Worm (Caenorhabditis elegans): ENCODE results near the gene lgc-36.

The lgc-36 gene

DNA sequence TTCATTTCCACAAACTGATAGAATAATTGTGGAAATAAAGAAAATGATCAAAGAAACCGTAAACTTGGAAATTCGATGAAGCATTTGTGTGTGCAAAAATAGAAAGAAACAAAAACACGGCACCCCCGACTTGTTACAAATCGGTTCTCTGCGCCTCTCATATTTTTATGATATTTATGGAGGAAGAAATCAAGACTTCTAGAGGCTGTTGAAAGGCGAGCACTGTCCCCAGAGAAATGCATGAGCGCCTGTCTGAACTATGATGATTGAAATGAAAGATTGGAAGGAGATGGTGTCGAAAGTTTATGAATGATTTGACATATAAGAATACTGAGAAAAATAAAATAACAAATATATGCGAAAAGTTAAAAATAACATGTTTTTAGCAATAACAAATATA is at the start of gene lgc-36:
Gene lgc-36 (minus strand): TSS at position 101 of the 400 bp plus-strand sequence.
- no peak for TF ChIP-seq scrt-1 (GFP tag; IDR thresholded peaks at IDR 0.05)
- TF ChIP-seq pes-1 (GFP tag; IDR thresholded peaks at IDR 0.05) = no peak
- no peak for TF ChIP-seq hmg-4 (GFP tag; optimal IDR thresholded peaks at IDR 0.05)
- TF ChIP-seq ama-1 (optimal IDR thresholded peaks at IDR 0.05) = no peak
- no peak for TF ChIP-seq ceh-36 (tag; optimal IDR thresholded peaks at IDR 0.05)
- TF ChIP-seq sea-1 (GFP tag; conservative IDR thresholded peaks at IDR 0.05) = no peak

DNA sequence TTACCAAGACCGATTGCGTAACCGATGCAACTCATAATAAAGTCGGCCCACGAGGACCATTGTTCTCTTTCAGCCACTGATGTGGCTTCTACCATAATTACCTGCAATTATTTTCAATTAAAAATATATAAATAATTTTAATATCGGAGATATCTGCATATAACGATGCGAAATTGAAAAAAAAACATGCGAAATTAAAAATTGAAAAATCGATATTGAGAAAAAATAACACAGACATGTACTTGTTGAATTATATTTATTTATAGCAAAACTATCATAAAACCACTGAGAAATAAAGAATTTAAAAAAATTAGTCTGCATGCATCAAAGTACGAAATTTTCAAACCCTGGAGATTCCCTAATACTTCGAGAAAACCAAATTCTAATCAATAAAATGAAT is 49.5 kb upstream of the lgc-36 start, which contains the start of gene snf-11:
Gene snf-11 (minus strand): TSS at position 101 of the 400 bp plus-strand sequence.
- TF ChIP-seq flt-1 (GFP tag; IDR thresholded peaks at IDR 0.05) (no peak), ceh-36 (tag; optimal IDR thresholded peaks at IDR 0.05) (no peak), tra-4 (tag; optimal IDR thresholded peaks at IDR 0.05) (no peak), sea-1 (GFP tag; conservative IDR thresholded peaks at IDR 0.05) (no peak), hnd-1 (tag; optimal IDR thresholded peaks at IDR 0.05) (no peak)

DNA sequence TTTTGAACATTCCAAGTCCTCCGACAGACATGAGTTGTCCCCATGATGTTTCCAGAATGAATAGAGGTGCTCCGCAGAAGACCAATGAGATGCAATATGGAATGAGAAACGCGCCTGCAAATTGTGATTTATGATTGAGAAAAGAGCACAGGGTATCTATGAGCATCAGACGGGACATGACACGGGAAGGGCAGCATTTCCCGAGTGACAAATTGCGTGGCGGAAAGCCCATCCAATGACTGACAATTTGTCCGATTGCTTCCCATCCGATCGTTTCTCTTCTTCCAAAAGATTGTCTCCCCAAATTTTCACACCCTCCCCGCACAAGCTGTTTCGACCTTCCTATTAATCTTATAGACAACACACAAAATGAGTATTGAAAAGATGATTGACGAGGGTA is 49.0 kb upstream of the lgc-36 start:
- no peak for TF ChIP-seq aly-1 (tag; optimal IDR thresholded peaks at IDR 0.05)
- TF ChIP-seq tra-4 (tag; optimal IDR thresholded peaks at IDR 0.05) = no peak
- TF ChIP-seq flt-1 (GFP tag; IDR thresholded peaks at IDR 0.05) = no peak
- TF ChIP-seq scrt-1 (GFP tag; IDR thresholded peaks at IDR 0.05) = no peak
- no peak for TF ChIP-seq hnd-1 (tag; optimal IDR thresholded peaks at IDR 0.05)
- no peak for TF ChIP-seq hmg-4 (GFP tag; optimal IDR thresholded peaks at IDR 0.05)
- TF ChIP-seq B0310.2 (tag; optimal IDR thresholded peaks at IDR 0.05) = no peak
- TF ChIP-seq sea-1 (GFP tag; conservative IDR thresholded peaks at IDR 0.05) = no peak
- no peak for TF ChIP-seq ets-7 (tag; optimal IDR thresholded peaks at IDR 0.05)
- no peak for TF ChIP-seq ceh-36 (tag; optimal IDR thresholded peaks at IDR 0.05)
- no peak for TF ChIP-seq ceh-13 (GFP tag; optimal IDR thresholded peaks at IDR 0.05)

DNA sequence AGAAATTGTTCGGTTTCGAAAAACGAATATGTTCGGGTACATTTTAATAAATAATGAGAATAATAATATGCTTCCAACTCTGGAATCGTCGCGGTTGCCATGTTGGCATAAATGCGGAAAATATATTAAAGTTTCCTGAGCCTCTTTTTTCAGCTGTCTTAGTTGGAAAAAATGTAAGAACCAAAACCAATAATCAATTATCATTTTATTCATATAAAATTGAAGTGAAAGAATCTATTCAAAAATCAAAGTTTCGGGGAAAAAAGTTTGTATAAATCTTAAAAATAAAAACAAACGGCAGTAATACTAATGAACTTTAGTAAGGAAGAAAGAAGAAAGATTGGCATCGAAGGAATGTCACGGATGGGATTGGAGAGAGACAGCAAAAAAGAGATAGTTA is 46.1 kb upstream of the lgc-36 start, which contains the start of gene srh-45:
Gene srh-45 (minus strand): TSS at position 101 of the 400 bp plus-strand sequence.
- no peak for TF ChIP-seq hnd-1 (tag; optimal IDR thresholded peaks at IDR 0.05)
- TF ChIP-seq flt-1 (GFP tag; IDR thresholded peaks at IDR 0.05) = no peak
- no peak for TF ChIP-seq tra-4 (tag; optimal IDR thresholded peaks at IDR 0.05)
- TF ChIP-seq F13C5.2 (tag; optimal IDR thresholded peaks at IDR 0.05) = no peak
- TF ChIP-seq ama-1 (optimal IDR thresholded peaks at IDR 0.05) = no peak
- TF ChIP-seq hmbx-1 (tag; optimal IDR thresholded peaks at IDR 0.05) = no peak
- TF ChIP-seq ceh-36 (tag; optimal IDR thresholded peaks at IDR 0.05) = no peak
- TF ChIP-seq B0310.2 (tag; optimal IDR thresholded peaks at IDR 0.05) = no peak
- TF ChIP-seq sea-1 (GFP tag; conservative IDR thresholded peaks at IDR 0.05) = no peak
- no peak for TF ChIP-seq ceh-13 (GFP tag; optimal IDR thresholded peaks at IDR 0.05)
- no peak for TF ChIP-seq hmg-4 (GFP tag; optimal IDR thresholded peaks at IDR 0.05)
- TF ChIP-seq ets-7 (tag; optimal IDR thresholded peaks at IDR 0.05) = no peak
- no peak for TF ChIP-seq aly-1 (tag; optimal IDR thresholded peaks at IDR 0.05)
- TF ChIP-seq pes-1 (GFP tag; IDR thresholded peaks at IDR 0.05) = no peak
- TF ChIP-seq tbx-11 (GFP tag; IDR thresholded peaks at IDR 0.05) = no peak

- TF ChIP-seq tra-4 (tag; optimal IDR thresholded peaks at IDR 0.05) = no peak
- no peak for TF ChIP-seq ets-7 (tag; optimal IDR thresholded peaks at IDR 0.05)
- no peak for TF ChIP-seq scrt-1 (GFP tag; IDR thresholded peaks at IDR 0.05)
- TF ChIP-seq hmg-4 (GFP tag; optimal IDR thresholded peaks at IDR 0.05) = no peak
- TF ChIP-seq flt-1 (GFP tag; IDR thresholded peaks at IDR 0.05) = no peak
- TF ChIP-seq ceh-13 (GFP tag; optimal IDR thresholded peaks at IDR 0.05) = no peak
- no peak for TF ChIP-seq sea-1 (GFP tag; conservative IDR thresholded peaks at IDR 0.05)
- no peak for TF ChIP-seq hnd-1 (tag; optimal IDR thresholded peaks at IDR 0.05)
Measured at ce11 chrV:11304200-11304599, 45.4 kb upstream of the lgc-36 start.

ce11 chrV:11302698-11303097 is 43.9 kb upstream of the lgc-36 start, which contains the start of gene srh-46:
Gene srh-46, minus strand, starts transcription at chrV:11302886.
- TF ChIP-seq ceh-36 (tag; optimal IDR thresholded peaks at IDR 0.05) (no peak), hmg-4 (GFP tag; optimal IDR thresholded peaks at IDR 0.05) (no peak), B0310.2 (tag; optimal IDR thresholded peaks at IDR 0.05) (no peak), tbx-11 (GFP tag; IDR thresholded peaks at IDR 0.05) (no peak), tbx-37 (GFP tag; conservative IDR thresholded peaks at IDR 0.05) (no peak), hnd-1 (tag; optimal IDR thresholded peaks at IDR 0.05) (no peak), flt-1 (GFP tag; IDR thresholded peaks at IDR 0.05) (no peak), scrt-1 (GFP tag; IDR thresholded peaks at IDR 0.05) (no peak), ets-7 (tag; optimal IDR thresholded peaks at IDR 0.05) (no peak), pes-1 (GFP tag; IDR thresholded peaks at IDR 0.05) (no peak), F13C5.2 (tag; optimal IDR thresholded peaks at IDR 0.05) (no peak), aly-1 (tag; optimal IDR thresholded peaks at IDR 0.05) (no peak), tra-4 (tag; optimal IDR thresholded peaks at IDR 0.05) (no peak), sea-1 (GFP tag; conservative IDR thresholded peaks at IDR 0.05) (no peak), ceh-13 (GFP tag; optimal IDR thresholded peaks at IDR 0.05) (no peak), hmbx-1 (tag; optimal IDR thresholded peaks at IDR 0.05) (no peak), ama-1 (optimal IDR thresholded peaks at IDR 0.05) (no peak)

ce11 chrV:11300539-11300938 is 41.7 kb upstream of the lgc-36 start, which contains the start of gene srh-47:
Gene srh-47, minus strand, starts transcription at chrV:11300639.
- TF ChIP-seq hmbx-1 (tag; optimal IDR thresholded peaks at IDR 0.05) = no peak
- no peak for TF ChIP-seq tra-4 (tag; optimal IDR thresholded peaks at IDR 0.05)
- TF ChIP-seq F13C5.2 (tag; optimal IDR thresholded peaks at IDR 0.05) = no peak
- TF ChIP-seq B0310.2 (tag; optimal IDR thresholded peaks at IDR 0.05) = no peak
- TF ChIP-seq hmg-4 (GFP tag; optimal IDR thresholded peaks at IDR 0.05) = no peak
- TF ChIP-seq ceh-13 (GFP tag; optimal IDR thresholded peaks at IDR 0.05) = no peak
- TF ChIP-seq ets-7 (tag; optimal IDR thresholded peaks at IDR 0.05) = no peak
- no peak for TF ChIP-seq pes-1 (GFP tag; IDR thresholded peaks at IDR 0.05)
- no peak for TF ChIP-seq aly-1 (tag; optimal IDR thresholded peaks at IDR 0.05)
- no peak for TF ChIP-seq sea-1 (GFP tag; conservative IDR thresholded peaks at IDR 0.05)

ce11 chrV:11299406-11299805 is 40.6 kb upstream of the lgc-36 start:
- TF ChIP-seq sea-1 (GFP tag; conservative IDR thresholded peaks at IDR 0.05) = no peak
- no peak for TF ChIP-seq ama-1 (optimal IDR thresholded peaks at IDR 0.05)
- no peak for TF ChIP-seq aly-1 (tag; optimal IDR thresholded peaks at IDR 0.05)
- TF ChIP-seq hmbx-1 (tag; optimal IDR thresholded peaks at IDR 0.05) = no peak
- TF ChIP-seq tbx-37 (GFP tag; conservative IDR thresholded peaks at IDR 0.05) = no peak
- no peak for TF ChIP-seq F13C5.2 (tag; optimal IDR thresholded peaks at IDR 0.05)
- no peak for TF ChIP-seq pes-1 (GFP tag; IDR thresholded peaks at IDR 0.05)
- no peak for TF ChIP-seq B0310.2 (tag; optimal IDR thresholded peaks at IDR 0.05)
- TF ChIP-seq ceh-36 (tag; optimal IDR thresholded peaks at IDR 0.05) = no peak
- TF ChIP-seq tbx-11 (GFP tag; IDR thresholded peaks at IDR 0.05) = no peak
- no peak for TF ChIP-seq hnd-1 (tag; optimal IDR thresholded peaks at IDR 0.05)
- no peak for TF ChIP-seq tra-4 (tag; optimal IDR thresholded peaks at IDR 0.05)
- no peak for TF ChIP-seq scrt-1 (GFP tag; IDR thresholded peaks at IDR 0.05)
- TF ChIP-seq hmg-4 (GFP tag; optimal IDR thresholded peaks at IDR 0.05) = no peak
